Worm (Caenorhabditis elegans) whole organism, L3 larva: ENCODE results near the gene pes-1.

Source experiments
- R02D3.7 ChIP-seq: fragments of 150-350 bp; optimal IDR thresholded peaks from 2 replicates; lab custom pipeline; 2014; ENCODE audit warnings: missing biosample characterization, missing genetic modification characterization
- ZK546.5 ChIP-seq: sonication (generic microtip); optimal IDR thresholded peaks from 2 replicates; lab custom pipeline; 2017; ENCODE audit warnings: missing biosample characterization, missing genetic modification characterization
- aly-2 ChIP-seq: fragments of 150-350 bp; optimal IDR thresholded peaks from 2 replicates; lab custom pipeline; 2014; ENCODE audit warnings: missing biosample characterization, missing genetic modification characterization
- ama-1 ChIP-seq: fragments of 150-350 bp; optimal IDR thresholded peaks from 2 replicates; lab custom pipeline; 2018
- ceh-28 ChIP-seq: fragments of 150-350 bp; optimal IDR thresholded peaks from 2 replicates; lab custom pipeline; 2014; ENCODE audit warnings: missing biosample characterization, missing genetic modification reagents, missing genetic modification characterization
- ceh-82 ChIP-seq: fragments of 150-350 bp; optimal IDR thresholded peaks from 2 replicates; lab custom pipeline; 2014; ENCODE audit warnings: missing biosample characterization, missing genetic modification characterization
- ceh-9 ChIP-seq: sonication (generic microtip); optimal IDR thresholded peaks from 2 replicates; lab custom pipeline; 2018; ENCODE audit warnings: missing biosample characterization, missing genetic modification characterization
- daf-12 ChIP-seq: fragments of 150-350 bp; optimal IDR thresholded peaks from 2 replicates; lab custom pipeline; 2014; ENCODE audit warnings: missing biosample characterization, missing genetic modification reagents, missing genetic modification characterization
- egl-27 ChIP-seq: sonication (generic microtip); optimal IDR thresholded peaks from 4 replicates; lab custom pipeline; 2017; ENCODE audit warnings: missing biosample characterization, missing genetic modification reagents, missing genetic modification characterization
- elt-1 ChIP-seq: fragments of 150-350 bp; optimal IDR thresholded peaks from 2 replicates; lab custom pipeline; 2014; ENCODE audit warnings: missing biosample characterization, missing genetic modification characterization
- elt-2 ChIP-seq: sonication (generic microtip); optimal IDR thresholded peaks from 2 replicates; lab custom pipeline; 2016; ENCODE audit warnings: missing genetic modification reagents, mild to moderate bottlenecking, missing genetic modification characterization, missing compliant biosample characterization
- eor-1 ChIP-seq, 2 experiments: fragments of 150-350 bp; optimal IDR thresholded peaks; 2 replicates each; lab custom pipeline; 2014 to 2018; ENCODE audit warnings: missing biosample characterization in 2 of 2, missing genetic modification characterization in 2 of 2
- fkh-2 ChIP-seq: fragments of 150-350 bp; optimal IDR thresholded peaks from 2 replicates; lab custom pipeline; 2014; ENCODE audit warnings: missing biosample characterization, missing genetic modification reagents, missing genetic modification characterization
- fos-1 ChIP-seq: fragments of 150-350 bp; optimal IDR thresholded peaks from 2 replicates; lab custom pipeline; 2014; ENCODE audit warnings: missing biosample characterization, missing genetic modification characterization
- hmg-11 ChIP-seq: sonication (generic microtip); optimal IDR thresholded peaks from 2 replicates; lab custom pipeline; 2016; ENCODE audit warnings: missing genetic modification characterization, missing compliant biosample characterization
- jun-1 ChIP-seq: fragments of 150-350 bp; optimal IDR thresholded peaks from 2 replicates; lab custom pipeline; 2014; ENCODE audit warnings: missing biosample characterization, missing genetic modification reagents, missing genetic modification characterization
- lin-15B ChIP-seq: fragments of 150-350 bp; optimal IDR thresholded peaks from 2 replicates; lab custom pipeline; 2014; ENCODE audit warnings: missing biosample characterization, missing genetic modification characterization
- lsy-12 ChIP-seq: sonication (generic microtip); optimal IDR thresholded peaks from 2 replicates; lab custom pipeline; 2016; ENCODE audit warnings: mild to moderate bottlenecking, missing genetic modification characterization, missing compliant biosample characterization
- mdl-1 ChIP-seq: fragments of 150-350 bp; optimal IDR thresholded peaks from 2 replicates; lab custom pipeline; 2014; ENCODE audit warnings: missing biosample characterization, missing genetic modification characterization
- nhr-11 ChIP-seq: fragments of 150-350 bp; optimal IDR thresholded peaks from 2 replicates; lab custom pipeline; 2014; ENCODE audit warnings: missing biosample characterization, missing genetic modification characterization
- nhr-12 ChIP-seq: fragments of 150-350 bp; optimal IDR thresholded peaks from 2 replicates; lab custom pipeline; 2014; ENCODE audit warnings: missing biosample characterization, missing genetic modification characterization
- nhr-23 ChIP-seq: fragments of 150-350 bp; optimal IDR thresholded peaks from 2 replicates; lab custom pipeline; 2014; ENCODE audit warnings: missing biosample characterization, missing genetic modification reagents, missing genetic modification characterization
- nhr-237 ChIP-seq: fragments of 150-350 bp; optimal IDR thresholded peaks from 2 replicates; lab custom pipeline; 2014; ENCODE audit warnings: missing biosample characterization, missing genetic modification characterization
- nhr-25 ChIP-seq: sonication (generic microtip); optimal IDR thresholded peaks from 2 replicates; lab custom pipeline; 2017; ENCODE audit warnings: missing biosample characterization, missing genetic modification characterization
- nhr-28 ChIP-seq: fragments of 150-350 bp; optimal IDR thresholded peaks from 2 replicates; lab custom pipeline; 2014; ENCODE audit warnings: missing biosample characterization, missing genetic modification characterization
- nhr-76 ChIP-seq: fragments of 150-350 bp; sonication (generic microtip); optimal IDR thresholded peaks from 5 replicates; lab custom pipeline; 2014; ENCODE audit warnings: missing biosample characterization, missing genetic modification characterization
- nhr-77 ChIP-seq: fragments of 150-350 bp; optimal IDR thresholded peaks from 2 replicates; lab custom pipeline; 2014; ENCODE audit warnings: missing biosample characterization, missing genetic modification characterization
- pqm-1 ChIP-seq: fragments of 150-350 bp; optimal IDR thresholded peaks from 2 replicates; lab custom pipeline; 2017; ENCODE audit warnings: missing biosample characterization, missing genetic modification characterization, inconsistent platforms
- sea-2 ChIP-seq: fragments of 150-350 bp; sonication (generic microtip); optimal IDR thresholded peaks from 4 replicates; lab custom pipeline; 2014; ENCODE audit warnings: missing biosample characterization, missing genetic modification reagents, missing genetic modification characterization
- skn-1 ChIP-seq: fragments of 150-350 bp; optimal IDR thresholded peaks from 2 replicates; lab custom pipeline; 2014; ENCODE audit warnings: missing biosample characterization, missing genetic modification characterization
- tbx-2 ChIP-seq: sonication (generic microtip); optimal IDR thresholded peaks from 2 replicates; lab custom pipeline; 2016; ENCODE audit warnings: mild to moderate bottlenecking, missing genetic modification characterization, missing compliant biosample characterization
- unc-39 ChIP-seq: sonication (generic microtip); optimal IDR thresholded peaks from 4 replicates; lab custom pipeline; 2017; ENCODE audit warnings: missing biosample characterization, missing genetic modification characterization
- unc-62 ChIP-seq: fragments of 150-350 bp; sonication (generic microtip); optimal IDR thresholded peaks from 4 replicates; lab custom pipeline; 2014; ENCODE audit warnings: missing biosample characterization, missing genetic modification reagents, missing genetic modification characterization
- zag-1 ChIP-seq: fragments of 150-350 bp; optimal IDR thresholded peaks from 2 replicates; lab custom pipeline; 2014; ENCODE audit warnings: missing biosample characterization, missing genetic modification characterization
- ztf-11 ChIP-seq: fragments of 150-350 bp; optimal IDR thresholded peaks from 2 replicates; lab custom pipeline; 2014; ENCODE audit warnings: missing biosample characterization, missing genetic modification characterization

Gene pes-1

DNA sequence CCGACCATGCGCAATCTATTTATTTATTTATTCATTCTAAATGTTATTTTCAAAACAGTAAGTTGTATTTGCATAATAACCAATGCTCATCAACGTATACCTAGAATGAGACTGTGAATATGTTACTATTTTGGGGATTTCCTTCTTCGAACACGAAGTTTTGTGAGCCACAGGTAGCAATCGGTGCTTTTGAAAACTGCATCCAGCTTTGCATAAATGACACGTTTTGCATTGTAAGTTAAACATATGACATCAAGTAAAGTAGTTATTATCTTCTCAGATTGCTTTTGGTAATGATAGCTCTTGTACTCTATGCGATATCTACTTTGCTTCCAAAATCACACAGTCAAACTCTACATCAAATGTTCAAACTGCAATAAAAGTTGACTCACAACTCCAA lies 20.1 kb upstream of the pes-1 start, which contains the start of gene E03H12.4:
TSS of gene E03H12.4 (plus strand) at position 120 of the 400 bp plus-strand sequence.
- TF ChIP-seq nhr-12 (tag; lab: Kevin White, UChicago) (no peak), mdl-1 (no peak), lin-15B (tag; lab: Kevin White, UChicago) (no peak), tbx-2 (tag; lab: Kevin White, UChicago) (no peak), unc-39 (tag; lab: Kevin White, UChicago) (no peak), nhr-23 (tag; lab: Kevin White, UChicago) (no peak), daf-12 (tag; lab: Kevin White, UChicago) (no peak), sea-2 (GFP tag; lab: Kevin White, UChicago) (no peak), elt-2 (tag; lab: Kevin White, UChicago) (no peak), nhr-237 (tag; lab: Kevin White, UChicago) (no peak), nhr-28 (no peak), fos-1 (tag; lab: Kevin White, UChicago) (no peak), skn-1 (tag; lab: Kevin White, UChicago) (no peak), hmg-11 (tag; lab: Kevin White, UChicago) (no peak), nhr-77 (no peak), ztf-11 (tag; lab: Kevin White, UChicago) (no peak)
- TF ChIP-seq, all 47 proteins: peak for 0

DNA sequence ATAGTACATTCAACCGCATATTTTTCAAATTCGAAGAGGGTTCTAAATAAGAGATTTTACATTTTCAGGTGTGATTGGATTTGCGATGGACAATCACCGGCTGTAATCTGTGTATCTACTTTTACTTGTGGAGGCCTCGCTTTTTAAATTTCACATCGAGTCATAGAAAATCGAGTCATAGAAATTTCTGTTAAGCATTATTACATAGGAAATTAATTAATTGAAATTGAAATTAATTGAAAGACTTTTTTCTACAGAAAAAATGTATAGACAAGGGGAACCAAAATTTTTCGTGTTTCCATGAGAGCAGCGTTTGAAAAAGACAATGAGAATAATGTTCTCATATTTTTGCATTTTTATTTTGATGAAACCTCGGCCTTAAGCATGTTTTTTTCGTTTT lies 18.8 kb upstream of the pes-1 start, which contains the start of gene clec-176:
TSS of gene clec-176 (plus strand) at position 301 of the 400 bp plus-strand sequence.
- TF ChIP-seq egl-27 (tag; lab: Kevin White, UChicago): no peak
- TF ChIP-seq nhr-25: no peak
- TF ChIP-seq nhr-28: no peak
- no peak for TF ChIP-seq unc-62 (GFP tag; lab: Kevin White, UChicago)
- TF ChIP-seq eor-1 (tag; optimal IDR thresholded peaks at IDR 0.05; lab: Kevin White, UChicago): no peak
- TF ChIP-seq pqm-1: no peak

DNA sequence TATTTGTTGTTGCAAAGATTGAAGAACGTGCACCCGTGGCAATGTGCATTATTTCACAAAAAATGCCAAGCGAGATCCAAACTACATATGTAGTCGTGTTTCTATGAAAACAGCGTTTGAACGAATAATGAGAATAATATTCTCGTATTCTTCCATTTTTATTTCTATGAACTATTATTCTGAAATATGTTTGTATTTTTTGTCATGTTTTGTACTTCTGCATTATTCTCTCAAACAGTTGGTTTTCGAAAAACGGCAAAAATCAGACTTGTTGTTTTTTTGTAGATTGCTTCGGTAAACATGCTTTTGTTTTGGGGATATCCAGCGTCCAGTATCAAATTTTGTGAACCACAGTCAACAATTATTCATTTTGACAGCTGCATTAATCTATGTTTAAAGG lies 16.3 kb upstream of the pes-1 start, which contains the start of gene clec-177:
TSS of gene clec-177 (plus strand) at position 301 of the 400 bp plus-strand sequence.
- TF ChIP-seq ama-1: no peak
- no peak for TF ChIP-seq mdl-1
- TF ChIP-seq fos-1 (tag; lab: Kevin White, UChicago): no peak
- TF ChIP-seq pqm-1: no peak
- TF ChIP-seq unc-62 (GFP tag; lab: Kevin White, UChicago): no peak
- no peak for TF ChIP-seq elt-1
- TF ChIP-seq skn-1 (tag; lab: Kevin White, UChicago): no peak
- TF ChIP-seq nhr-11 (tag; lab: Kevin White, UChicago): no peak
- no peak for TF ChIP-seq daf-12 (tag; lab: Kevin White, UChicago)
- TF ChIP-seq nhr-12 (tag; lab: Kevin White, UChicago): no peak
- no peak for TF ChIP-seq nhr-237 (tag; lab: Kevin White, UChicago)
- no peak for TF ChIP-seq ceh-9 (tag; lab: Kevin White, UChicago)
- TF ChIP-seq nhr-25: no peak
- TF ChIP-seq zag-1 (tag; lab: Kevin White, UChicago): no peak
- no peak for TF ChIP-seq R02D3.7 (tag; lab: Kevin White, UChicago)

DNA sequence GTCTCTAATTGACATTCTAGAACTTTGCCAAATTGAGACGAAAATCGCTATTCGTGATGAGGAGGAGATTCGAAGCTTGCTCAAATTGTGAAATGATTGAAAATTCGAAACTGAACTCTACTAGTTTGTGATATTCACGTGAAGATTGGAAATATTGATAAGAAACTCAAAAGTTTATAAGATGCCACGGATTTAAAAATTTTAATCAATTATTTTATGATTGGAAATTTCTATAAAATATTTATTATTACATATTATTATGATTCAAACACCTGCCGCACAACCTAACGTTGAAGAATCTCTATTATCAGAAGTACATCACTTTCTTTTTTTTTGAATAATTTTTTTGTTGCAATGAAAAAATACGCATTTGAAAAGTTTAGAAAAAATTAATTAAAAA lies 14.0 kb upstream of the pes-1 start, which contains the start of gene E03H12.7:
TSS of gene E03H12.7 (minus strand) at position 101 of the 400 bp plus-strand sequence.
- TF ChIP-seq lsy-12 (tag; lab: Kevin White, UChicago) (no peak), fkh-2 (tag; lab: Kevin White, UChicago) (no peak), elt-1 (no peak), ama-1 (no peak), ZK546.5 (tag; lab: Kevin White, UChicago) (no peak)

DNA sequence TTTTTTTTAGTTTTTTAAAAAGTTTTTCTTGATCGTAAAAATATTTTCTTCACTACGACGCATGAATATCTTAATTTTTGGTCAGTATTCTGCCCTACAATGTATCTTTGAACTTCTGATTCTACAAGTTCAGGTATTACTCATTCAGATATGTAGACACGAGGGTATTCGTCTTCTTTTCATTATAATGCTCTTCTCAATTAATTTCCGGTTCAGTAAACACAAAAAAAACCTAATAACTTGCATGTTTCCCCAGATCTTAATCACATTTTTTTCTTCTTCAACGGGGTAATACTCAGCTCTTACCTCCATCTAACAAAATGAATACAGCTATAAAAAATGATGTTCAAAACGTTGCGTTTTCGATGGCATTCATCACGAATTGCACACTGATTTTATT lies 10.5 kb upstream of the pes-1 start, which contains the start of gene str-162:
TSS of gene str-162 (plus strand) at position 301 of the 400 bp plus-strand sequence.
- TF ChIP-seq ztf-11 (tag; lab: Kevin White, UChicago) (no peak), jun-1 (tag; lab: Kevin White, UChicago) (no peak), R02D3.7 (tag; lab: Kevin White, UChicago) (no peak), skn-1 (tag; lab: Kevin White, UChicago) (no peak), pqm-1 (no peak), nhr-76 (tag; lab: Kevin White, UChicago) (no peak), sea-2 (GFP tag; lab: Kevin White, UChicago) (no peak), aly-2 (tag; lab: Kevin White, UChicago) (no peak), ceh-82 (tag; lab: Kevin White, UChicago) (no peak), fkh-2 (tag; lab: Kevin White, UChicago) (no peak), nhr-77 (no peak), ama-1 (no peak), unc-62 (GFP tag; lab: Kevin White, UChicago) (no peak), ceh-28 (tag; lab: Kevin White, UChicago) (no peak), nhr-25 (no peak), nhr-12 (tag; lab: Kevin White, UChicago) (no peak), elt-1 (no peak), nhr-28 (no peak), nhr-237 (tag; lab: Kevin White, UChicago) (no peak)
